Worm (Caenorhabditis elegans) whole organism, L2 larva: ENCODE measurements around the gene F58F12.1.
A peak's percentile ranks its signal among the peaks of the same experiment; 100 is the strongest.

Experiments
- F13H6.1 ChIP-seq: sonication (generic microtip); optimal IDR thresholded peaks from 2 replicates; lab custom pipeline; 2016; ENCODE audit warnings: missing genetic modification characterization, missing compliant biosample characterization
- R02D3.7 ChIP-seq: fragments of 150-350 bp; optimal IDR thresholded peaks from 2 replicates; lab custom pipeline; 2014; ENCODE audit warnings: missing biosample characterization, missing genetic modification characterization
- Y55F3AM.14 ChIP-seq: fragments of 200-800 bp; sonication (Bioruptor generic); optimal IDR thresholded peaks from 2 replicates; lab custom pipeline; 2018; ENCODE audit warnings: mild to moderate bottlenecking, missing genetic modification characterization, missing compliant biosample characterization
- alr-1 ChIP-seq: fragments of 150-350 bp; optimal IDR thresholded peaks from 2 replicates; lab custom pipeline; 2014; ENCODE audit warnings: missing biosample characterization, missing genetic modification characterization
- aly-2 ChIP-seq: fragments of 150-350 bp; optimal IDR thresholded peaks from 2 replicates; lab custom pipeline; 2014; ENCODE audit warnings: missing biosample characterization, missing genetic modification characterization
- ama-1 ChIP-seq: fragments of 150-350 bp; optimal IDR thresholded peaks from 2 replicates; lab custom pipeline; 2018; ENCODE audit warnings: inconsistent platforms
- blmp-1 ChIP-seq: sonication (generic microtip); optimal IDR thresholded peaks from 2 replicates; lab custom pipeline; 2017; ENCODE audit warnings: missing genetic modification characterization, mild to moderate bottlenecking, missing compliant biosample characterization, antibody characterized with exemption, moderate library complexity; ENCODE audit not compliant: insufficient read depth
- ceh-16 ChIP-seq: fragments of 150-350 bp; optimal IDR thresholded peaks from 2 replicates; lab custom pipeline; 2014; ENCODE audit warnings: missing biosample characterization, missing genetic modification characterization
- crh-2 ChIP-seq: sonication (generic microtip); optimal IDR thresholded peaks from 2 replicates; lab custom pipeline; 2017; ENCODE audit warnings: missing biosample characterization, missing genetic modification characterization
- dmd-4 ChIP-seq: sonication (generic microtip); optimal IDR thresholded peaks from 2 replicates; lab custom pipeline; 2017; ENCODE audit warnings: missing biosample characterization, missing genetic modification characterization
- elt-1 ChIP-seq: fragments of 150-350 bp; optimal IDR thresholded peaks from 2 replicates; lab custom pipeline; 2014; ENCODE audit warnings: missing biosample characterization, missing genetic modification characterization
- fos-1 ChIP-seq: fragments of 150-350 bp; optimal IDR thresholded peaks from 2 replicates; lab custom pipeline; 2014; ENCODE audit warnings: missing biosample characterization, missing genetic modification characterization
- gmeb-1 ChIP-seq: fragments of 150-350 bp; optimal IDR thresholded peaks from 2 replicates; lab custom pipeline; 2014; ENCODE audit warnings: missing biosample characterization, missing genetic modification characterization
- lin-11 ChIP-seq: fragments of 150-350 bp; sonication (generic microtip); optimal IDR thresholded peaks from 2 replicates; lab custom pipeline; 2014; ENCODE audit warnings: missing biosample characterization, missing genetic modification characterization, inconsistent platforms, mixed read lengths
- lin-13 ChIP-seq: fragments of 150-350 bp; optimal IDR thresholded peaks from 2 replicates; lab custom pipeline; 2014; ENCODE audit warnings: missing biosample characterization, missing genetic modification reagents, missing genetic modification characterization
- lin-39 ChIP-seq: fragments of 150-350 bp; optimal IDR thresholded peaks from 2 replicates; lab custom pipeline; 2014; ENCODE audit warnings: missing biosample characterization, missing genetic modification reagents, missing genetic modification characterization
- lsy-2 ChIP-seq, 2 experiments: fragments of 150-350 bp in 1 of 2; sonication (generic microtip) in 1 of 2; optimal IDR thresholded peaks; 2 replicates each; lab custom pipeline; 2014 to 2017; ENCODE audit warnings: missing biosample characterization in 2 of 2, missing genetic modification characterization in 2 of 2
- mdl-1 ChIP-seq, 2 experiments: fragments of 150-350 bp in 1 of 2; sonication (generic microtip) in 1 of 2; optimal IDR thresholded peaks; 2 replicates each; lab custom pipeline; 2017; ENCODE audit warnings: missing biosample characterization in 2 of 2, missing genetic modification characterization in 2 of 2
- nhr-11 ChIP-seq: fragments of 150-350 bp; optimal IDR thresholded peaks from 2 replicates; lab custom pipeline; 2014; ENCODE audit warnings: missing biosample characterization, missing genetic modification characterization
- nhr-12 ChIP-seq: fragments of 150-350 bp; optimal IDR thresholded peaks from 2 replicates; lab custom pipeline; 2014; ENCODE audit warnings: missing biosample characterization, missing genetic modification characterization
- nhr-129 ChIP-seq: fragments of 150-350 bp; optimal IDR thresholded peaks from 2 replicates; lab custom pipeline; 2014; ENCODE audit warnings: missing biosample characterization, missing genetic modification characterization
- nhr-21 ChIP-seq: fragments of 150-350 bp; optimal IDR thresholded peaks from 2 replicates; lab custom pipeline; 2014; ENCODE audit warnings: missing biosample characterization, missing genetic modification characterization
- nhr-237 ChIP-seq: fragments of 150-350 bp; optimal IDR thresholded peaks from 2 replicates; lab custom pipeline; 2014; ENCODE audit warnings: missing biosample characterization, missing genetic modification characterization
- nhr-25 ChIP-seq: fragments of 150-350 bp; sonication (generic microtip); optimal IDR thresholded peaks from 3 replicates; lab custom pipeline; 2014; ENCODE audit warnings: missing biosample characterization, missing genetic modification characterization
- nhr-6 ChIP-seq: fragments of 150-350 bp; optimal IDR thresholded peaks from 2 replicates; lab custom pipeline; 2014; ENCODE audit warnings: missing biosample characterization, missing genetic modification characterization
- nhr-77 ChIP-seq: fragments of 150-350 bp; optimal IDR thresholded peaks from 2 replicates; lab custom pipeline; 2014; ENCODE audit warnings: missing biosample characterization, missing genetic modification characterization
- peb-1 ChIP-seq: fragments of 150-350 bp; optimal IDR thresholded peaks from 2 replicates; lab custom pipeline; 2014; ENCODE audit warnings: missing biosample characterization, missing genetic modification characterization
- sem-4 ChIP-seq: fragments of 150-350 bp; optimal IDR thresholded peaks from 2 replicates; lab custom pipeline; 2014; ENCODE audit warnings: missing biosample characterization, missing genetic modification reagents, missing genetic modification characterization
- sma-3 ChIP-seq: sonication (generic microtip); optimal IDR thresholded peaks from 2 replicates; lab custom pipeline; 2016; ENCODE audit warnings: missing genetic modification reagents, missing genetic modification characterization, missing compliant biosample characterization
- sma-9 ChIP-seq, 2 experiments: fragments of 150-350 bp in 1 of 2; sonication (generic microtip) in 1 of 2; optimal IDR thresholded peaks; 2 replicates each; lab custom pipeline; 2014 to 2016; ENCODE audit warnings: missing genetic modification characterization in 2 of 2, mild to moderate bottlenecking in 1 of 2, missing biosample characterization in 1 of 2, missing compliant biosample characterization in 1 of 2, missing genetic modification reagents in 1 of 2, moderate library complexity in 1 of 2
- snpc-4 ChIP-seq: fragments of 150-350 bp; optimal IDR thresholded peaks from 2 replicates; lab custom pipeline; 2014; ENCODE audit warnings: missing biosample characterization, missing genetic modification characterization
- unc-39 ChIP-seq: fragments of 150-350 bp; optimal IDR thresholded peaks from 2 replicates; lab custom pipeline; 2014; ENCODE audit warnings: missing biosample characterization, missing genetic modification characterization
- unc-55 ChIP-seq: fragments of 150-350 bp; sonication (generic microtip); optimal IDR thresholded peaks from 3 replicates; lab custom pipeline; 2014; ENCODE audit warnings: missing biosample characterization, missing genetic modification reagents, missing genetic modification characterization
- unc-62 ChIP-seq: fragments of 150-350 bp; optimal IDR thresholded peaks from 2 replicates; lab custom pipeline; 2014; ENCODE audit warnings: missing biosample characterization, missing genetic modification reagents, missing genetic modification characterization
- zag-1 ChIP-seq: fragments of 150-350 bp; optimal IDR thresholded peaks from 2 replicates; lab custom pipeline; 2014; ENCODE audit warnings: missing biosample characterization, missing genetic modification characterization
- ztf-1 ChIP-seq: fragments of 200-800 bp; sonication (Bioruptor generic); conservative IDR thresholded peaks from 2 replicates; pipeline ENCODE4 v1.3.6; 2022; ENCODE audit warnings: missing genetic modification characterization, missing compliant biosample characterization
- ztf-11 ChIP-seq: sonication (generic microtip); optimal IDR thresholded peaks from 2 replicates; lab custom pipeline; 2017; ENCODE audit warnings: missing biosample characterization, missing genetic modification characterization

The F58F12.1 gene

DNA sequence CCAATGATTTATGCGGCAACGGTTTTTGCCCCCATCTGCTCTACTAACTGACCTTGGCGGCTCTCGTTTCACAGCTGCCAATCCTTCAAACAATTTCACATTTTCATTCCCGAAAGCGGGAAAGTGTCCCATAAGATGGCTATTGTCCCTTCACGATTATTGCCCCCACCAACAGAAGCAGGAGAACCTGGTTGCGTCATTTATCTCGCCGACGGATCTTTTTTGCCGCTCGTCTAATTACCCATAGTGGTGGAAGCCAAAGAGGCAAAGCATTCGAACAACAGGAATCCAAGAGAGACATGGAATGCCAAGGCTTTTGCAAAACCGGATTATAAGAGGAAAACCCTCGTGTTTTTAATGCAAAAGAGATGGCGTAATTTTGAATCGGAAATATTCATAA lies 25.7 kb downstream of the F58F12.1 start:
- TF ChIP-seq blmp-1 (tag; lab: Kevin White, UChicago), result no peak
- no peak for TF ChIP-seq lsy-2 (tag; optimal IDR thresholded peaks at IDR 0.05; lab: Kevin White, UChicago)
- no peak for TF ChIP-seq sma-3 (GFP tag; lab: Kevin White, UChicago)
- no peak for TF ChIP-seq unc-62 (GFP tag; lab: Kevin White, UChicago)
- no peak for TF ChIP-seq zag-1 (tag; lab: Kevin White, UChicago)
- TF ChIP-seq gmeb-1, result no peak
- no peak for TF ChIP-seq F13H6.1 (tag; lab: Kevin White, UChicago)
- TF ChIP-seq, all 48 proteins: peak for 0

DNA sequence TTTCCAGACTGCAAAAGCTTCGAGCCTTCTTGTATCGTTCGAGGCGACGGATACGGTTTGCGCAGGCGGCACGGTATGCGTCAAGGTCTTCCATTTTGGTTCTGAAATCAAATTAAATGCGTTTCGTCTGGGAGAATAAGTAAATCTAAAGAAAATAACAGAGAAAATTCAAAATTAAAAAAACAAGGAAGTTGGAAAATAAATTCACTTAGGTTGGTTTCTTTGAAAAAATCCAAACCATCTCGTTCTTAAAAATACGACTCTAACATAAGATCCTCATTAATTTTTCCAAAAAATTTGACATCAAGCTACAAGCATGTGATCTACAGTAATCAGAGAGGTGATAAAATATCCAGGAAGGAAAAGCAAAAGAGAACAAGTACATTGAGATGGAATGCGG lies 26.7 kb downstream of the F58F12.1 start, which contains the start of gene T25D10.4:
Gene T25D10.4, minus strand, starts transcription at position 101 of the 400 bp plus-strand sequence.
- TF ChIP-seq nhr-12 (no peak), crh-2 (tag; lab: Kevin White, UChicago) (no peak), zag-1 (tag; lab: Kevin White, UChicago) (no peak), unc-39 (tag; lab: Kevin White, UChicago) (no peak), nhr-25 (tag; lab: Kevin White, UChicago) (no peak), R02D3.7 (no peak), dmd-4 (tag; lab: Kevin White, UChicago) (no peak), Y55F3AM.14 (GFP tag; lab: Kevin White, UChicago) (no peak), blmp-1 (tag; lab: Kevin White, UChicago) (no peak), nhr-77 (tag; lab: Kevin White, UChicago) (no peak), nhr-21 (tag; lab: Kevin White, UChicago) (no peak), elt-1 (tag; lab: Kevin White, UChicago) (no peak), nhr-6 (no peak), aly-2 (tag; lab: Kevin White, UChicago) (no peak), sem-4 (tag; lab: Kevin White, UChicago) (no peak), F13H6.1 (tag; lab: Kevin White, UChicago) (no peak), peb-1 (tag; lab: Kevin White, UChicago) (no peak), nhr-129 (tag; lab: Kevin White, UChicago) (no peak), fos-1 (tag; lab: Kevin White, UChicago) (no peak)

DNA sequence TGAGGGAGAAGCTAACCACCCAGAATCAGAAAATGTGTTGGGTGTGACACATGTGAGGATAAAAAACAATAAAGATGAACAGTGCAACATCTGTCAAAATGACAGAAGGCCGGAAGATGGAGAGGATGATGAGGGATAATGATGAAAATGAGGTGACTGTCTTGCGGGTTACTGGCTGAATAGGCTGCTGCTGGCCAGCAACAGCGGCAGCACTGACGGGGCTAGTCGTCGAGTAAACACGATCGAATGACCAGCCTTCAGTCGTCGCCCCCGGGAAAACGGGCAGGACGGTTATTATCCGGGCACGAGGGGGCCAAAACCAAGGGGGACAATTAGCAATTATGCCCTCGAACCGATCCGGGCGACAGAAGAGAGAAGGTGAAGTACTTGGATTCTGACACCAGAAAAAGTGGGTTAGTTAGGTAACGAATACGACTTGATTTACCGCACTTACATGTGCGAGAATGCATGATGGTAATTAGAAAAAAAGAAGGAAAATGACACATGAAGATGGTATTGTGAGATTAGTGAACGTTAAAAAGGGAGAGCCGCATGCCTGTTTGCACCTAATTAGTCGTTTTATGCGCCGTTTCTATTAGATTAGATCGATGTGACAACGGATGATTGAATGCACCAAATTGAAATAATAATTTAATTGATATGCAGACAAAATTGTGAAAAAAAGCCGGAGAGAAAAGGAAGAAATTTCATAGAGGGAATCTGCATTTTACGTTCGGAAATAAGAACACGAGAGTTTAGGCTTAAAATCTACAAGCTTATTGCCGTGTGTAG lies 28.4 kb downstream of the F58F12.1 start:
- TF ChIP-seq ztf-11 (tag; lab: Kevin White, UChicago) (no peak), ceh-16 (tag; lab: Kevin White, UChicago) (peak; percentile 26), unc-55 (GFP tag; lab: Kevin White, UChicago) (no peak)

- TF ChIP-seq ztf-11 (tag; lab: Kevin White, UChicago), result no peak
- no peak for TF ChIP-seq unc-39 (tag; lab: Kevin White, UChicago)
- peak; percentile 49 for TF ChIP-seq sma-9 (GFP tag; optimal IDR thresholded peaks at IDR 0.05; lab: Kevin White, UChicago)
- no peak for TF ChIP-seq sma-9 (tag; optimal IDR thresholded peaks at IDR 0.05; lab: Kevin White, UChicago)
- peak; percentile 20 for TF ChIP-seq crh-2 (tag; lab: Kevin White, UChicago)
- TF ChIP-seq F13H6.1 (tag; lab: Kevin White, UChicago), result peak; percentile 40
- peak; percentile 15 for TF ChIP-seq gmeb-1
- TF ChIP-seq fos-1 (tag; lab: Kevin White, UChicago), result peak; percentile 64
Measured at ce11 chrII:6413788-6414187, 30.3 kb downstream of the F58F12.1 start.

DNA sequence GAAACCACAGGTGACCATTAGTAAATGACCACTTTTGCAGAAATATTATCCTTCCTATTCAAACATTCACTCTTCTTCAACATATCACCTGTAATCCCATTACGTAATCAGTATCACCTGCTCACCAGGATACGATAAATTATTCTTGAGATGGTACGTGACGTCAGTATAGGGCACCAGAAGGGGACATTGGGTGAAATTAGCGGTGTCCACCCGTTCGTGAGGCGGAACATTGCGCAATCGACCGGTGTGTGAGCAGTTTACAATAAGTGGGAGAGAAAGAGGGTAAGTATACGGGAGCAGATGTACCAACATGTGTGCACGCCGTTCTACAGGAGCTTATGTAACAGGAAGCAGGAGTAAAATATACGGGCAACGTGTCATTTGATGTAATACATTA lies 34.6 kb downstream of the F58F12.1 start:
- TF ChIP-seq aly-2 (tag; lab: Kevin White, UChicago) (no peak), nhr-129 (tag; lab: Kevin White, UChicago) (no peak), nhr-11 (no peak), lin-13 (GFP tag; lab: Kevin White, UChicago) (no peak), mdl-1 (tag; optimal IDR thresholded peaks at IDR 0.05; lab: Kevin White, UChicago) (no peak), snpc-4 (tag; lab: Kevin White, UChicago) (no peak), ztf-1 (GFP tag; lab: Robert Waterston, UW) (no peak), blmp-1 (tag; lab: Kevin White, UChicago) (no peak), lin-39 (no peak), gmeb-1 (no peak), unc-39 (tag; lab: Kevin White, UChicago) (no peak), elt-1 (tag; lab: Kevin White, UChicago) (no peak), alr-1 (tag; lab: Kevin White, UChicago) (no peak), R02D3.7 (no peak), lin-11 (no peak), unc-62 (GFP tag; lab: Kevin White, UChicago) (no peak), lsy-2 (tag; optimal IDR thresholded peaks at IDR 0.05; lab: Kevin White, UChicago) (no peak), nhr-237 (tag; lab: Kevin White, UChicago) (no peak), ama-1 (lab: Kevin White, UChicago) (no peak), nhr-6 (no peak)
- TF ChIP-seq, all 48 proteins: peak for 0
